Fruit fly (Drosophila melanogaster) whole organism, prepupa: ENCODE data around the gene Ptpmeg2.

Experiments
- CG10669 ChIP-seq: fragments of 200-800 bp; sonication (Bioruptor generic); optimal IDR thresholded peaks from 3 replicates; lab custom pipeline; 2018; ENCODE audit warnings: missing biosample characterization, mild to moderate bottlenecking, missing genetic modification characterization, moderate library complexity
- CG11294 ChIP-seq: fragments of 200-800 bp; sonication (Bioruptor generic); IDR thresholded peaks from 2 replicates; pipeline ENCODE4 v1.3.6; 2022; ENCODE audit warnings: missing biosample characterization, missing genetic modification characterization
- CG11762 ChIP-seq: fragments of 200-800 bp; sonication (Bioruptor generic); optimal IDR thresholded peaks from 3 replicates; lab custom pipeline; 2016; ENCODE audit warnings: missing biosample characterization, missing genetic modification characterization; ENCODE audit not compliant: insufficient read depth
- CG11902 ChIP-seq: fragments of 200-800 bp; sonication (Bioruptor generic); optimal IDR thresholded peaks from 3 replicates; lab custom pipeline; 2016; ENCODE audit warnings: missing biosample characterization, missing genetic modification characterization
- CG15336 ChIP-seq: fragments of 200-800 bp; sonication (Bioruptor generic); IDR thresholded peaks from 2 replicates; pipeline ENCODE4 v1.3.6; 2022; ENCODE audit warnings: missing biosample characterization, missing genetic modification characterization
- CG1621 ChIP-seq: fragments of 200-800 bp; sonication (Bioruptor generic); optimal IDR thresholded peaks from 3 replicates; lab custom pipeline; 2018; ENCODE audit warnings: missing biosample characterization, mild to moderate bottlenecking, missing genetic modification characterization
- CG16779 ChIP-seq: fragments of 200-800 bp; sonication (Bioruptor generic); optimal IDR thresholded peaks from 3 replicates; lab custom pipeline; 2017; ENCODE audit warnings: missing biosample characterization, mild to moderate bottlenecking, missing genetic modification characterization
- CG3032 ChIP-seq: fragments of 200-800 bp; optimal IDR thresholded peaks from 2 replicates; lab custom pipeline; 2019; ENCODE audit warnings: missing biosample characterization, mild to moderate bottlenecking, missing genetic modification characterization, moderate library complexity
- CG31627 ChIP-seq: fragments of 200-800 bp; sonication (Bioruptor generic); optimal IDR thresholded peaks from 3 replicates; lab custom pipeline; 2016; ENCODE audit warnings: missing biosample characterization, missing genetic modification characterization
- CG32006 ChIP-seq: fragments of 200-800 bp; sonication (Bioruptor generic); optimal IDR thresholded peaks from 3 replicates; lab custom pipeline; 2017; ENCODE audit warnings: missing biosample characterization, mild to moderate bottlenecking, missing genetic modification characterization
- CG34406 ChIP-seq: fragments of 200-800 bp; sonication (Bioruptor generic); optimal IDR thresholded peaks from 3 replicates; lab custom pipeline; 2016; ENCODE audit warnings: missing biosample characterization, missing genetic modification characterization
- CG3919 ChIP-seq: fragments of 200-800 bp; sonication (Bioruptor generic); optimal IDR thresholded peaks from 3 replicates; lab custom pipeline; 2016; ENCODE audit warnings: missing biosample characterization, missing genetic modification characterization
- CG4318 ChIP-seq: fragments of 200-800 bp; sonication (Bioruptor generic); optimal IDR thresholded peaks from 3 replicates; lab custom pipeline; 2017; ENCODE audit warnings: missing biosample characterization, mild to moderate bottlenecking, missing genetic modification characterization
- CG6163 ChIP-seq: fragments of 200-800 bp; sonication (Bioruptor generic); IDR thresholded peaks from 3 replicates; pipeline ENCODE4 v1.3.6; 2022; ENCODE audit warnings: missing biosample characterization, missing genetic modification characterization
- CG6276 ChIP-seq: fragments of 200-800 bp; sonication (Bioruptor generic); optimal IDR thresholded peaks from 2 replicates; lab custom pipeline; 2017; ENCODE audit warnings: missing biosample characterization, mild to moderate bottlenecking, missing genetic modification characterization
- CG6792 ChIP-seq: fragments of 200-800 bp; sonication (Bioruptor generic); optimal IDR thresholded peaks from 3 replicates; lab custom pipeline; 2016; ENCODE audit warnings: missing biosample characterization, missing genetic modification characterization
- CG6808 ChIP-seq: fragments of 200-800 bp; sonication (Bioruptor generic); optimal IDR thresholded peaks from 3 replicates; lab custom pipeline; 2017; ENCODE audit warnings: missing biosample characterization, missing genetic modification characterization, mild to moderate bottlenecking, moderate library complexity, missing genetic modification reagents
- CG6854 ChIP-seq: fragments of 200-800 bp; sonication (Bioruptor generic); optimal IDR thresholded peaks from 2 replicates; lab custom pipeline; 2017; ENCODE audit warnings: missing biosample characterization, mild to moderate bottlenecking, missing genetic modification characterization
- CG7368 ChIP-seq: fragments of 200-800 bp; sonication (Bioruptor generic); optimal IDR thresholded peaks from 3 replicates; lab custom pipeline; 2016; ENCODE audit warnings: missing biosample characterization, missing genetic modification characterization
- CG8319 ChIP-seq: fragments of 200-800 bp; sonication (Bioruptor generic); optimal IDR thresholded peaks from 3 replicates; lab custom pipeline; 2016; ENCODE audit warnings: missing biosample characterization, missing genetic modification characterization
- CG8632 ChIP-seq: fragments of 200-800 bp; sonication (Bioruptor generic); optimal IDR thresholded peaks from 3 replicates; lab custom pipeline; 2016; ENCODE audit warnings: missing biosample characterization, missing genetic modification characterization
- Eip75B ChIP-seq: fragments of 200-800 bp; sonication (Bioruptor generic); optimal IDR thresholded peaks from 3 replicates; lab custom pipeline; 2016; ENCODE audit warnings: missing biosample characterization, missing genetic modification characterization
- Eip78C ChIP-seq: fragments of 200-800 bp; sonication (Bioruptor generic); peaks from one replicate; lab custom pipeline; 2016; ENCODE audit warnings: missing biosample characterization, missing genetic modification characterization
- Eip93F ChIP-seq: fragments of 200-800 bp; sonication (Bioruptor generic); optimal IDR thresholded peaks from 2 replicates; lab custom pipeline; 2016; ENCODE audit warnings: missing biosample characterization, mild to moderate bottlenecking, missing genetic modification characterization
- Ets21C ChIP-seq: fragments of 200-800 bp; sonication (Bioruptor generic); optimal IDR thresholded peaks from 3 replicates; lab custom pipeline; 2016; ENCODE audit warnings: missing biosample characterization, missing genetic modification characterization
- Ets96B ChIP-seq: fragments of 200-800 bp; optimal IDR thresholded peaks from 2 replicates; lab custom pipeline; 2019; ENCODE audit warnings: missing biosample characterization, mild to moderate bottlenecking, missing genetic modification characterization, moderate library complexity
- Gug ChIP-seq: fragments of 200-800 bp; sonication (Bioruptor generic); IDR thresholded peaks from 2 replicates; pipeline ENCODE4 v1.3.6; 2022; ENCODE audit warnings: missing biosample characterization, missing genetic modification characterization
- Hr38 ChIP-seq: sonication (Bioruptor generic); optimal IDR thresholded peaks from 2 replicates; lab custom pipeline; 2016; ENCODE audit warnings: missing biosample characterization, missing genetic modification characterization
- Hr39 ChIP-seq: fragments of 200-800 bp; sonication (Bioruptor generic); optimal IDR thresholded peaks from 2 replicates; lab custom pipeline; 2016; ENCODE audit warnings: missing biosample characterization, missing genetic modification characterization
- Hr4 ChIP-seq: fragments of 200-800 bp; sonication (Bioruptor generic); optimal IDR thresholded peaks from 3 replicates; lab custom pipeline; 2016; ENCODE audit warnings: missing biosample characterization, missing genetic modification characterization
- Lpt ChIP-seq: fragments of 200-800 bp; sonication (Bioruptor generic); optimal IDR thresholded peaks from 3 replicates; lab custom pipeline; 2016; ENCODE audit warnings: missing biosample characterization, missing genetic modification characterization
- Met ChIP-seq: fragments of 200-800 bp; sonication (Bioruptor generic); optimal IDR thresholded peaks from 3 replicates; lab custom pipeline; 2016; ENCODE audit warnings: missing biosample characterization, missing genetic modification characterization
- OdsH ChIP-seq: fragments of 200-800 bp; sonication (Bioruptor generic); optimal IDR thresholded peaks from 3 replicates; lab custom pipeline; 2016; ENCODE audit warnings: missing biosample characterization, missing genetic modification characterization
- Smox ChIP-seq: fragments of 200-800 bp; sonication (Bioruptor generic); optimal IDR thresholded peaks from 3 replicates; lab custom pipeline; 2016; ENCODE audit warnings: missing biosample characterization, missing genetic modification characterization
- Sox102F ChIP-seq: fragments of 200-800 bp; sonication (Bioruptor generic); optimal IDR thresholded peaks from 2 replicates; lab custom pipeline; 2016; ENCODE audit warnings: missing biosample characterization, mild to moderate bottlenecking, missing genetic modification characterization
- Sox14 ChIP-seq: fragments of 200-800 bp; sonication (Bioruptor generic); optimal IDR thresholded peaks from 3 replicates; lab custom pipeline; 2016; ENCODE audit warnings: missing biosample characterization, missing genetic modification characterization
- Sox15 ChIP-seq: fragments of 200-800 bp; sonication (Bioruptor generic); optimal IDR thresholded peaks from 3 replicates; lab custom pipeline; 2016; ENCODE audit warnings: missing biosample characterization, missing genetic modification characterization
- achi ChIP-seq: fragments of 200-800 bp; sonication (Bioruptor generic); optimal IDR thresholded peaks from 3 replicates; lab custom pipeline; 2016; ENCODE audit warnings: missing biosample characterization, missing genetic modification characterization
- cyc ChIP-seq: fragments of 200-800 bp; sonication (Bioruptor generic); optimal IDR thresholded peaks from 3 replicates; lab custom pipeline; 2016; ENCODE audit warnings: missing biosample characterization, missing genetic modification characterization
- dac ChIP-seq: fragments of 200-800 bp; sonication (Bioruptor generic); optimal IDR thresholded peaks from 2 replicates; lab custom pipeline; 2017; ENCODE audit warnings: missing biosample characterization, mild to moderate bottlenecking, missing genetic modification characterization
- eg ChIP-seq: fragments of 200-800 bp; sonication (Bioruptor generic); IDR thresholded peaks from 3 replicates; pipeline ENCODE4 v1.3.6; 2022; ENCODE audit warnings: missing biosample characterization, missing genetic modification characterization
- fd59A ChIP-seq: fragments of 200-800 bp; sonication (Bioruptor generic); optimal IDR thresholded peaks from 2 replicates; lab custom pipeline; 2017; ENCODE audit warnings: missing biosample characterization, mild to moderate bottlenecking, missing genetic modification characterization, missing genetic modification reagents
- fd85E ChIP-seq: fragments of 200-800 bp; sonication (Bioruptor generic); optimal IDR thresholded peaks from 3 replicates; lab custom pipeline; 2016; ENCODE audit warnings: missing biosample characterization, missing genetic modification characterization
- fkh ChIP-seq: fragments of 200-800 bp; sonication (Bioruptor generic); optimal IDR thresholded peaks from 3 replicates; lab custom pipeline; 2017; ENCODE audit warnings: missing biosample characterization, mild to moderate bottlenecking, missing genetic modification characterization, moderate library complexity
- lz ChIP-seq: fragments of 200-800 bp; sonication (Bioruptor generic); optimal IDR thresholded peaks from 3 replicates; lab custom pipeline; 2016; ENCODE audit warnings: missing biosample characterization, missing genetic modification characterization
- net ChIP-seq: fragments of 200-800 bp; sonication (Bioruptor generic); optimal IDR thresholded peaks from 3 replicates; lab custom pipeline; 2016; ENCODE audit warnings: missing biosample characterization, missing genetic modification characterization
- pdm3 ChIP-seq: fragments of 200-800 bp; sonication (Bioruptor generic); optimal IDR thresholded peaks from 3 replicates; lab custom pipeline; 2016; ENCODE audit warnings: missing biosample characterization, missing genetic modification characterization
- salr ChIP-seq, 2 experiments: fragments of 200-800 bp; sonication (Bioruptor generic); optimal IDR thresholded peaks; 3 replicates each; lab custom pipeline; 2016 to 2018; ENCODE audit warnings: missing biosample characterization in 2 of 2, missing genetic modification characterization in 2 of 2, mild to moderate bottlenecking in 1 of 2
- spab ChIP-seq: fragments of 200-800 bp; sonication (Bioruptor generic); optimal IDR thresholded peaks from 2 replicates; lab custom pipeline; 2017; ENCODE audit warnings: missing biosample characterization, mild to moderate bottlenecking, missing genetic modification characterization, missing genetic modification reagents
- ss ChIP-seq, 2 experiments: fragments of 200-800 bp; sonication (Bioruptor generic); optimal IDR thresholded peaks; 2 replicates in 1 of 2; 3 replicates in 1 of 2; lab custom pipeline; 2017 to 2018; ENCODE audit warnings: mild to moderate bottlenecking in 2 of 2, missing biosample characterization in 2 of 2, missing genetic modification characterization in 2 of 2, moderate library complexity in 1 of 2
- svp ChIP-seq: fragments of 200-800 bp; sonication (Bioruptor generic); peaks from one replicate; lab custom pipeline; 2016; ENCODE audit warnings: missing biosample characterization, missing genetic modification characterization
- vri ChIP-seq: fragments of 200-800 bp; sonication (Bioruptor generic); optimal IDR thresholded peaks from 3 replicates; lab custom pipeline; 2016; ENCODE audit warnings: missing biosample characterization, mild to moderate bottlenecking, missing genetic modification characterization

Gene Ptpmeg2

dm6 chrX:9658865-9659339 is at the start of gene Ptpmeg2:
Ptpmeg2 (minus strand) TSS chrX:9659145.
- TF ChIP-seq fkh (GFP tag; lab: Kevin White, UChicago), result peak; percentile 44
- TF ChIP-seq CG1621 (tag; lab: Kevin White, UChicago), result peak; percentile 48
- TF ChIP-seq OdsH, result no peak
- TF ChIP-seq salr (GFP tag; optimal IDR thresholded peaks at IDR 0.05; lab: Kevin White, UChicago), result no peak
- TF ChIP-seq Gug (GFP tag; lab: Robert Waterston, UW), result no peak
- TF ChIP-seq Met, result peak; percentile 56
- TF ChIP-seq CG11294 (GFP tag; lab: Robert Waterston, UW), result no peak
- peak; percentile 63 for TF ChIP-seq Hr39
- TF ChIP-seq CG15336 (GFP tag; lab: Robert Waterston, UW), result no peak
- TF ChIP-seq eg (GFP tag; lab: Robert Waterston, UW), result 0 out of 3 replicates have a peak, but pooled peaks have one; percentile 11
- TF ChIP-seq CG34406 (GFP tag; lab: Kevin White, UChicago), result peak; percentile 0
- TF ChIP-seq CG6163 (GFP tag; lab: Robert Waterston, UW), result peak; percentile 43; the same call in 1 of the 3 replicates
- TF ChIP-seq lz (GFP tag; lab: Kevin White, UChicago), result peak; percentile 71
- TF ChIP-seq CG6854 (GFP tag; lab: Kevin White, UChicago), result no peak
- no peak for TF ChIP-seq CG16779 (tag; lab: Kevin White, UChicago)
- TF ChIP-seq CG7368, result peak; percentile 10
- no peak for TF ChIP-seq Eip93F (GFP tag; lab: Kevin White, UChicago)
- TF ChIP-seq spab (GFP tag; lab: Kevin White, UChicago), result no peak
- no peak for TF ChIP-seq fd59A (GFP tag; lab: Kevin White, UChicago)
- TF ChIP-seq Hr4, result peak; percentile 33
- TF ChIP-seq dac (GFP tag; lab: Kevin White, UChicago), result peak; percentile 20
- TF ChIP-seq CG11762 (GFP tag; lab: Kevin White, UChicago), result no peak
- no peak for TF ChIP-seq CG4318 (GFP tag; lab: Kevin White, UChicago)
- TF ChIP-seq Lpt (GFP tag; lab: Kevin White, UChicago), result no peak
- TF ChIP-seq CG3032 (tag; lab: Kevin White, UChicago), result peak; percentile 42
- TF ChIP-seq Smox (GFP tag; lab: Kevin White, UChicago), result peak; percentile 33
- TF ChIP-seq CG31627 (GFP tag; lab: Kevin White, UChicago), result peak; percentile 72
- TF ChIP-seq net (GFP tag; lab: Kevin White, UChicago), result no peak
- peak; percentile 9 for TF ChIP-seq Sox102F (GFP tag; lab: Kevin White, UChicago)
- TF ChIP-seq Sox15 (GFP tag; lab: Kevin White, UChicago), result no peak
- peak; percentile 72 for TF ChIP-seq cyc (GFP tag; lab: Kevin White, UChicago)
- no peak for TF ChIP-seq CG8319
- TF ChIP-seq CG32006, result no peak
- TF ChIP-seq Ets21C (GFP tag; lab: Kevin White, UChicago), result peak; percentile 27
- TF ChIP-seq CG8632 (GFP tag; lab: Kevin White, UChicago), result no peak
- peak; percentile 50 for TF ChIP-seq Sox14
- no peak for TF ChIP-seq CG11902
- TF ChIP-seq CG10669 (GFP tag; lab: Kevin White, UChicago), result no peak
- TF ChIP-seq svp, result peak; percentile 80
- TF ChIP-seq CG3919 (GFP tag; lab: Kevin White, UChicago), result peak; percentile 50
- TF ChIP-seq achi, result peak; percentile 28
- TF ChIP-seq pdm3 (GFP tag; lab: Kevin White, UChicago), result peak; percentile 59
- no peak for TF ChIP-seq ss (GFP tag; optimal IDR thresholded peaks at IDR 0.05; lab: Kevin White, UChicago)
- TF ChIP-seq CG6808 (GFP tag; lab: Kevin White, UChicago), result peak; percentile 14
- no peak for TF ChIP-seq fd85E (GFP tag; lab: Kevin White, UChicago)
- no peak for TF ChIP-seq CG6276 (GFP tag; lab: Kevin White, UChicago)
- peak; percentile 24 for TF ChIP-seq CG6792 (GFP tag; lab: Kevin White, UChicago)
- TF ChIP-seq vri, result peak; percentile 30
- TF ChIP-seq Hr38 (GFP tag; lab: Kevin White, UChicago), result no peak
- no peak for TF ChIP-seq Ets96B (tag; lab: Kevin White, UChicago)
- peak; percentile 50 for TF ChIP-seq Eip75B (GFP tag; lab: Kevin White, UChicago)
- TF ChIP-seq Eip78C (GFP tag; lab: Kevin White, UChicago), result peak; percentile 71
